Worm (Caenorhabditis elegans): ENCODE measurements around the gene stau-1.

Gene stau-1

ce11 chrX:1010627-1011452, 24.2 kb downstream of the stau-1 start:
- TF ChIP-seq lir-3 (tag; optimal IDR thresholded peaks at IDR 0.05; ENCODE audit: poor library complexity): peak; percentile 52
- peak; percentile 45; the same call in 1 of the 2 replicates for TF ChIP-seq grh-1 (GFP tag; IDR thresholded peaks at IDR 0.05)
- peak; percentile 91 for TF ChIP-seq vab-15 (tag; optimal IDR thresholded peaks at IDR 0.05)
- no peak for TF ChIP-seq ceh-90 (tag; optimal IDR thresholded peaks at IDR 0.05)
- TF ChIP-seq fkh-10 (GFP tag; optimal IDR thresholded peaks at IDR 0.05): no peak
- peak; percentile 36 for TF ChIP-seq hpl-2 (GFP tag; optimal IDR thresholded peaks at IDR 0.05)
- peak; percentile 84 for TF ChIP-seq elt-2 (tag; optimal IDR thresholded peaks at IDR 0.05)
- TF ChIP-seq lin-13 (GFP tag; optimal IDR thresholded peaks at IDR 0.05): peak; percentile 26
- TF ChIP-seq sox-4 (tag; optimal IDR thresholded peaks at IDR 0.05): peak; percentile 25
- TF ChIP-seq elt-3 (tag; optimal IDR thresholded peaks at IDR 0.05): peak; percentile 0 to 83 (median 29)
- no peak for TF ChIP-seq mab-9 (GFP tag; IDR thresholded peaks at IDR 0.05)
- TF ChIP-seq nhr-28 (tag; optimal IDR thresholded peaks at IDR 0.05): no peak
- no peak for TF ChIP-seq fkh-4 (tag; optimal IDR thresholded peaks at IDR 0.05; ENCODE audit: borderline replicate concordance)
- peak; percentile 82 for TF ChIP-seq snu-23 (GFP tag; optimal IDR thresholded peaks at IDR 0.05)
- TF ChIP-seq fos-1 (tag; optimal IDR thresholded peaks at IDR 0.05): no peak
- TF ChIP-seq hlh-4 (tag; optimal IDR thresholded peaks at IDR 0.05): no peak
- TF ChIP-seq snpc-4 (tag; optimal IDR thresholded peaks at IDR 0.05): no peak
- TF ChIP-seq mep-1 (tag; optimal IDR thresholded peaks at IDR 0.05): peak; percentile 62
- TF ChIP-seq nhr-20 (tag; optimal IDR thresholded peaks at IDR 0.05): peak; percentile 85
- no peak for TF ChIP-seq C34B4.2 (tag; optimal IDR thresholded peaks at IDR 0.05)
- peak in 1 of 2 experiments; percentile 76 for TF ChIP-seq lin-35 (GFP tag; optimal IDR thresholded peaks at IDR 0.05)
- no peak for TF ChIP-seq C04F5.9 (tag; optimal IDR thresholded peaks at IDR 0.05)
- TF ChIP-seq irx-1 (tag; optimal IDR thresholded peaks at IDR 0.05): no peak
- TF ChIP-seq ceh-82 (tag; optimal IDR thresholded peaks at IDR 0.05): no peak
- peak; percentile 79 for TF ChIP-seq nhr-90 (tag; optimal IDR thresholded peaks at IDR 0.05; ENCODE audit: poor library complexity)
- TF ChIP-seq nhr-12 (tag; optimal IDR thresholded peaks at IDR 0.05): no peak
- no peak for TF ChIP-seq isw-1 (GFP tag; IDR thresholded peaks at IDR 0.05)
- TF ChIP-seq nhr-84 (tag; optimal IDR thresholded peaks at IDR 0.05): no peak
- TF ChIP-seq ces-1 (GFP tag; optimal IDR thresholded peaks at IDR 0.05): no peak
- peak in 2 of 3 experiments; percentile 4 to 36 for TF ChIP-seq dpl-1 (GFP tag; optimal IDR thresholded peaks at IDR 0.05)
- TF ChIP-seq swsn-7 (tag; optimal IDR thresholded peaks at IDR 0.05): peak; percentile 38
- TF ChIP-seq lin-15B (tag; optimal IDR thresholded peaks at IDR 0.05): no peak
- peak in 1 of 2 experiments; percentile 63 for TF ChIP-seq mdl-1 (tag; optimal IDR thresholded peaks at IDR 0.05)
- peak; percentile 33 for TF ChIP-seq rnt-1 (tag; optimal IDR thresholded peaks at IDR 0.05)
- TF ChIP-seq ets-5 (GFP tag; IDR thresholded peaks at IDR 0.05): no peak
- peak; percentile 18 for TF ChIP-seq dsc-1 (tag; optimal IDR thresholded peaks at IDR 0.05)
- TF ChIP-seq xbp-1 (tag; optimal IDR thresholded peaks at IDR 0.05): no peak
- peak; percentile 68 for TF ChIP-seq skn-1 (tag; optimal IDR thresholded peaks at IDR 0.05)
- TF ChIP-seq aly-2 (tag; optimal IDR thresholded peaks at IDR 0.05): no peak
- peak; percentile 81 for TF ChIP-seq nhr-19 (GFP tag; conservative IDR thresholded peaks at IDR 0.05)
- TF ChIP-seq nhr-47 (tag; optimal IDR thresholded peaks at IDR 0.05): peak; percentile 47
- peak; percentile 59 for TF ChIP-seq egl-13 (tag; optimal IDR thresholded peaks at IDR 0.05)
- TF ChIP-seq hlh-17 (GFP tag; optimal IDR thresholded peaks at IDR 0.05; ENCODE audit: borderline replicate concordance): no peak
- TF ChIP-seq ztf-4 (tag; optimal IDR thresholded peaks at IDR 0.05): peak; percentile 56
- TF ChIP-seq nhr-71 (tag; optimal IDR thresholded peaks at IDR 0.05): peak; percentile 86
- TF ChIP-seq sup-37 (GFP tag; optimal IDR thresholded peaks at IDR 0.05): no peak
- peak; percentile 93 for TF ChIP-seq nhr-85 (tag)
- peak; percentile 25 for TF ChIP-seq ama-1 (optimal IDR thresholded peaks at IDR 0.05)
- no peak for TF ChIP-seq unc-30 (tag; optimal IDR thresholded peaks at IDR 0.05)
- peak; percentile 74 for TF ChIP-seq lin-14 (GFP tag; optimal IDR thresholded peaks at IDR 0.05)
- TF ChIP-seq blmp-1 (tag; optimal IDR thresholded peaks at IDR 0.05): peak; percentile 75
